Worm (Caenorhabditis elegans): ENCODE data around the gene fipr-8.

ce11 chrV:10203435-10204009 is 36.2 kb downstream of the fipr-8 start, which contains the start of gene chpf-1:
- TF ChIP-seq snpc-4 (tag; optimal IDR thresholded peaks at IDR 0.05) (no peak), nhr-76 (tag; optimal IDR thresholded peaks at IDR 0.05) (no peak), elt-1 (tag; optimal IDR thresholded peaks at IDR 0.05; ENCODE audit: borderline replicate concordance, insufficient read depth) (no peak), ces-1 (GFP tag; optimal IDR thresholded peaks at IDR 0.05) (no peak), mep-1 (tag; optimal IDR thresholded peaks at IDR 0.05) (no peak)

Data from whole organism, mixed stage, embryonic.